Fruit fly (Drosophila melanogaster) whole organism, embryonic: ENCODE results near the gene Brms1.

Experiments used
- Atf3 ChIP-seq: fragments of 200-800 bp; sonication (Bioruptor generic); optimal IDR thresholded peaks from 3 replicates; lab custom pipeline; 2016; ENCODE audit warnings: missing biosample characterization, missing genetic modification characterization
- Awh ChIP-seq: fragments of 200-800 bp; sonication (Bioruptor generic); IDR thresholded peaks from 2 replicates; pipeline ENCODE4, ENCODE4 v1.3.6; 2022; ENCODE audit warnings: missing biosample characterization, missing genetic modification characterization
- Bgb ChIP-seq: fragments of 200-800 bp; sonication (Bioruptor generic); IDR thresholded peaks from 2 replicates; pipeline ENCODE4 v1.3.6; 2022; ENCODE audit warnings: missing biosample characterization, missing genetic modification characterization; ENCODE audit not compliant: partially characterized antibody
- CG10147 ChIP-seq: fragments of 200-800 bp; sonication (Bioruptor generic); optimal IDR thresholded peaks from 2 replicates; lab custom pipeline; 2019; ENCODE audit warnings: missing biosample characterization, mild to moderate bottlenecking, missing genetic modification characterization, moderate library complexity
- CG10654 ChIP-seq: fragments of 200-800 bp; sonication (Bioruptor generic); optimal IDR thresholded peaks from 2 replicates; lab custom pipeline; 2016; ENCODE audit warnings: missing biosample characterization, missing genetic modification characterization
- CG11695 ChIP-seq: fragments of 200-800 bp; sonication (Bioruptor generic); IDR thresholded peaks from 3 replicates; pipeline ENCODE4 v1.3.6; 2022; ENCODE audit warnings: missing biosample characterization, missing genetic modification characterization
- CG12155 ChIP-seq: fragments of 200-800 bp; sonication (Bioruptor generic); optimal IDR thresholded peaks from 3 replicates; lab custom pipeline; 2016; ENCODE audit warnings: missing biosample characterization, missing genetic modification characterization
- CG2875 ChIP-seq: fragments of 200-800 bp; sonication (Bioruptor generic); optimal IDR thresholded peaks from 2 replicates; lab custom pipeline; 2017; ENCODE audit warnings: missing biosample characterization, mild to moderate bottlenecking, missing genetic modification characterization, missing genetic modification reagents
- CG30403 ChIP-seq: fragments of 200-800 bp; sonication (Bioruptor generic); optimal IDR thresholded peaks from 3 replicates; lab custom pipeline; 2016; ENCODE audit warnings: missing biosample characterization, missing genetic modification characterization
- CG3281 ChIP-seq: fragments of 200-800 bp; sonication (Bioruptor generic); optimal IDR thresholded peaks from 3 replicates; lab custom pipeline; 2017; ENCODE audit warnings: missing biosample characterization, mild to moderate bottlenecking, missing genetic modification characterization
- CG34422 ChIP-seq: fragments of 200-800 bp; sonication (Bioruptor generic); IDR thresholded peaks from 3 replicates; pipeline ENCODE4 v1.3.6; 2022; ENCODE audit warnings: missing biosample characterization, missing genetic modification characterization
- CG3838 ChIP-seq: fragments of 200-800 bp; sonication (Bioruptor generic); optimal IDR thresholded peaks from 3 replicates; lab custom pipeline; 2016; ENCODE audit warnings: missing biosample characterization, missing genetic modification characterization
- CG4854 ChIP-seq: fragments of 200-800 bp; sonication (Bioruptor generic); optimal IDR thresholded peaks from 2 replicates; lab custom pipeline; 2016; ENCODE audit warnings: missing biosample characterization, missing genetic modification characterization, inconsistent platforms
- CG6854 ChIP-seq: fragments of 200-800 bp; sonication (Bioruptor generic); optimal IDR thresholded peaks from 3 replicates; lab custom pipeline; 2017; ENCODE audit warnings: missing biosample characterization, mild to moderate bottlenecking, missing genetic modification characterization
- CG7928 ChIP-seq: fragments of 200-800 bp; sonication (Bioruptor generic); optimal IDR thresholded peaks from 2 replicates; lab custom pipeline; 2017; ENCODE audit warnings: missing biosample characterization, mild to moderate bottlenecking, missing genetic modification characterization
- CG9215 ChIP-seq: fragments of 200-800 bp; sonication (Bioruptor generic); IDR thresholded peaks from 2 replicates; pipeline ENCODE4 v1.3.6; 2022; ENCODE audit warnings: missing biosample characterization, missing genetic modification characterization
- CG9817 ChIP-seq: fragments of 200-800 bp; sonication (Bioruptor generic); optimal IDR thresholded peaks from 2 replicates; lab custom pipeline; 2018; ENCODE audit warnings: missing biosample characterization, mild to moderate bottlenecking, missing genetic modification characterization, moderate library complexity
- Dbx ChIP-seq: fragments of 200-800 bp; sonication (Bioruptor generic); IDR thresholded peaks from 3 replicates; pipeline ENCODE4 v1.3.6; 2022; ENCODE audit warnings: missing biosample characterization, missing genetic modification characterization
- Elba2 ChIP-seq: fragments of 200-800 bp; sonication (Bioruptor generic); optimal IDR thresholded peaks from 3 replicates; lab custom pipeline; 2016; ENCODE audit warnings: missing biosample characterization, missing genetic modification characterization
- Hey ChIP-seq: fragments of 200-800 bp; sonication (Bioruptor generic); optimal IDR thresholded peaks from 3 replicates; lab custom pipeline; 2018; ENCODE audit warnings: missing biosample characterization, mild to moderate bottlenecking, missing genetic modification characterization
- Hmr ChIP-seq: fragments of 200-800 bp; sonication (Bioruptor generic); optimal IDR thresholded peaks from 3 replicates; lab custom pipeline; 2017; ENCODE audit warnings: mild to moderate bottlenecking, missing biosample characterization, missing genetic modification reagents, missing genetic modification characterization
- Hsf ChIP-seq: fragments of 200-800 bp; sonication (Bioruptor generic); optimal IDR thresholded peaks from 3 replicates; lab custom pipeline; 2016; ENCODE audit warnings: missing biosample characterization, missing genetic modification characterization
- Mad ChIP-seq: fragments of 200-800 bp; sonication (Bioruptor generic); optimal IDR thresholded peaks from 2 replicates; lab custom pipeline; 2016; ENCODE audit warnings: missing biosample characterization, missing genetic modification characterization
- NFAT ChIP-seq: fragments of 200-800 bp; sonication (Bioruptor generic); IDR thresholded peaks from 2 replicates; pipeline ENCODE4 v1.3.6; 2022; ENCODE audit warnings: missing biosample characterization, missing genetic modification characterization
- Optix ChIP-seq: fragments of 200-800 bp; sonication (Bioruptor generic); IDR thresholded peaks from 3 replicates; pipeline ENCODE4 v1.3.6; 2022; ENCODE audit warnings: missing biosample characterization, missing genetic modification characterization
- Poxn ChIP-seq: fragments of 200-800 bp; sonication (Bioruptor generic); IDR thresholded peaks from 2 replicates; pipeline ENCODE4 v1.3.6; 2022; ENCODE audit warnings: missing biosample characterization, missing genetic modification characterization
- Sin3A ChIP-seq: fragments of >200 bp; optimal IDR thresholded peaks from 2 replicates; lab custom pipeline; 2018
- Usf ChIP-seq: fragments of 200-800 bp; sonication (Bioruptor generic); optimal IDR thresholded peaks from 2 replicates; lab custom pipeline; 2017; ENCODE audit warnings: missing genotype, missing biosample characterization, missing genetic modification characterization
- ash1 ChIP-seq: fragments of 200-800 bp; sonication (Bioruptor generic); optimal IDR thresholded peaks from 2 replicates; lab custom pipeline; 2018; ENCODE audit warnings: missing biosample characterization, mild to moderate bottlenecking, missing genetic modification characterization
- ci ChIP-seq: fragments of 200-800 bp; sonication (Bioruptor generic); IDR thresholded peaks from 3 replicates; pipeline ENCODE4 v1.3.6; 2022; ENCODE audit warnings: missing biosample characterization, missing genetic modification characterization
- corto ChIP-seq: fragments of 200-800 bp; sonication (Bioruptor generic); optimal IDR thresholded peaks from 2 replicates; lab custom pipeline; 2016; ENCODE audit warnings: missing biosample characterization, mild to moderate bottlenecking, missing genetic modification characterization, moderate library complexity
- exex ChIP-seq: fragments of 200-800 bp; sonication (Bioruptor generic); optimal IDR thresholded peaks from 4 replicates; lab custom pipeline; 2018; ENCODE audit warnings: missing biosample characterization, mild to moderate bottlenecking, missing genetic modification characterization, moderate library complexity
- fd102C ChIP-seq: fragments of 200-800 bp; sonication (Bioruptor generic); optimal IDR thresholded peaks from 2 replicates; lab custom pipeline; 2018; ENCODE audit warnings: missing biosample characterization, mild to moderate bottlenecking, missing genetic modification characterization, moderate library complexity
- grau ChIP-seq: fragments of 200-800 bp; optimal IDR thresholded peaks from 3 replicates; lab custom pipeline; 2019; ENCODE audit warnings: missing biosample characterization, mild to moderate bottlenecking, missing genetic modification characterization, moderate library complexity
- hbn ChIP-seq: fragments of 200-800 bp; sonication (Bioruptor generic); IDR thresholded peaks from 2 replicates; pipeline ENCODE4 v1.3.6; 2022; ENCODE audit warnings: missing biosample characterization, missing genetic modification characterization; ENCODE audit not compliant: partially characterized antibody
- nerfin-1 ChIP-seq: fragments of 200-800 bp; sonication (Bioruptor generic); optimal IDR thresholded peaks from 3 replicates; lab custom pipeline; 2019; ENCODE audit warnings: missing biosample characterization, mild to moderate bottlenecking, missing genetic modification characterization, moderate library complexity
- nmo ChIP-seq: fragments of 200-800 bp; sonication (Bioruptor generic); optimal IDR thresholded peaks from 2 replicates; lab custom pipeline; 2018; ENCODE audit warnings: missing biosample characterization, mild to moderate bottlenecking, missing genetic modification characterization, moderate library complexity
- nom ChIP-seq: fragments of 200-800 bp; sonication (Bioruptor generic); optimal IDR thresholded peaks from 2 replicates; lab custom pipeline; 2017; ENCODE audit warnings: missing biosample characterization, missing genetic modification characterization, mild to moderate bottlenecking, moderate library complexity, missing genetic modification reagents
- pb ChIP-seq: fragments of 200-800 bp; sonication (Bioruptor generic); optimal IDR thresholded peaks from 3 replicates; lab custom pipeline; 2016; ENCODE audit warnings: missing biosample characterization, missing genetic modification characterization
- pfk ChIP-seq: fragments of 200-800 bp; sonication (Bioruptor generic); optimal IDR thresholded peaks from 2 replicates; lab custom pipeline; 2018; ENCODE audit warnings: missing biosample characterization, mild to moderate bottlenecking, missing genetic modification characterization, moderate library complexity
- pzg ChIP-seq: fragments of 200-800 bp; sonication (Bioruptor generic); optimal IDR thresholded peaks from 3 replicates; lab custom pipeline; 2018; ENCODE audit warnings: missing biosample characterization, mild to moderate bottlenecking, missing genetic modification characterization, moderate library complexity
- ro ChIP-seq: fragments of 200-800 bp; sonication (Bioruptor generic); IDR thresholded peaks from 2 replicates; pipeline ENCODE4 v1.3.6; 2022; ENCODE audit warnings: missing biosample characterization, missing genetic modification characterization
- row ChIP-seq: fragments of 200-800 bp; sonication (Bioruptor generic); IDR thresholded peaks from 3 replicates; pipeline ENCODE4 v1.3.6; 2022; ENCODE audit warnings: missing biosample characterization, missing genetic modification characterization
- sc ChIP-seq, 3 experiments: fragments of >200 bp in 2 of 3; fragments of 200-800 bp in 1 of 3; sonication (Bioruptor generic) in 1 of 3; optimal IDR thresholded peaks; 2 replicates in 2 of 3; 3 replicates in 1 of 3; lab custom pipeline; 2017; ENCODE audit warnings: mild to moderate bottlenecking in 1 of 3, missing biosample characterization in 1 of 3, missing genetic modification characterization in 1 of 3, missing genetic modification reagents in 1 of 3
- tap ChIP-seq: fragments of 200-800 bp; optimal IDR thresholded peaks from 3 replicates; lab custom pipeline; 2019; ENCODE audit warnings: missing biosample characterization, mild to moderate bottlenecking, missing genetic modification characterization, moderate library complexity
- trh ChIP-seq: fragments of 200-800 bp; sonication (Bioruptor generic); optimal IDR thresholded peaks from 2 replicates; lab custom pipeline; 2016; ENCODE audit warnings: missing biosample characterization, missing genetic modification characterization
- twi ChIP-seq: fragments of 200-800 bp; optimal IDR thresholded peaks from 2 replicates; lab custom pipeline; 2019; ENCODE audit warnings: missing biosample characterization, mild to moderate bottlenecking, missing genetic modification characterization, moderate library complexity
- wor ChIP-seq: fragments of 200-800 bp; sonication (Bioruptor generic); IDR thresholded peaks from 2 replicates; pipeline ENCODE4 v1.3.6; 2022; ENCODE audit warnings: missing biosample characterization, missing genetic modification characterization

The Brms1 gene

DNA sequence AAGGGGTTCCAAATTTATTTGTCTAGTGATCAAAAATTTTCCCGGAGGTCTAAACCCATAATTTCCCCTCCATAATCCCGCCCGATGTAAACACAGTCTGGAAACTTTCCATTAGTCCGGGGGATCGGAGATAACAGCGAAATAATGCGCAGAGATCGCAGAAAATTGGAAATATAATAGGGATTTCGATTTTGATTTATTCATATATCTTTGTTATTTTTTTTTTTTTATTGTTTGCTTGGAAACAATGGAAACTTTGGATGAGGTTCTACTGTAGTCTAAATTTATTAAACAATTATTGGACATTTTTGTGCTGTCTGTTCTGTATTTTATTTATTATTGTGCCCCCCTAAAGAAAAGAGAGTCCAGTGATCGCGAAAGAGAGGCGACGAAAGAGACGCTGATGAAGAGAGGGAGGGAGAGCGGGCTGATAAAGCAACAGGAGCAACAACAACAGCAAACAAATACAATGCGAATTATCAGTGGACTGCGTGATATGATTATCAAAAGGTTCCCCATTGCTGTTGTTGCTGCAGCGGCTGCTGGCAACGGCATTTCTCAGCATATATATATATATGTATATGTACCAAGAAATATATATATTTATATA, 14.2 kb downstream of the Brms1 start (continued):
- TF ChIP-seq pzg, result no peak
- TF ChIP-seq ci (GFP tag; lab: Robert Waterston, UW), result no peak
- no peak for TF ChIP-seq nerfin-1
- no peak for TF ChIP-seq Hsf (GFP tag; lab: Kevin White, UChicago)
- no peak for TF ChIP-seq CG2875 (GFP tag; lab: Kevin White, UChicago)
- TF ChIP-seq CG12155 (GFP tag; lab: Kevin White, UChicago), result peak; percentile 2
- peak; percentile 38; the same call in 1 of the 3 replicates for TF ChIP-seq CG11695 (GFP tag; lab: Robert Waterston, UW)
- peak; percentile 47; the same call in 2 of the 3 replicates for TF ChIP-seq row (GFP tag; lab: Robert Waterston, UW)
- peak; percentile 1 for TF ChIP-seq CG30403 (GFP tag; lab: Kevin White, UChicago)
- TF ChIP-seq CG9215 (GFP tag; lab: Robert Waterston, UW), result no peak
- no peak for TF ChIP-seq CG9817 (tag; lab: Kevin White, UChicago)
- no peak for TF ChIP-seq Bgb (GFP tag; lab: Robert Waterston, UW)
- TF ChIP-seq pb, result no peak
- TF ChIP-seq NFAT (GFP tag; lab: Robert Waterston, UW), result no peak
- TF ChIP-seq tap (tag; lab: Kevin White, UChicago), result no peak
- TF ChIP-seq Hmr, result no peak
- TF ChIP-seq nom (GFP tag; lab: Kevin White, UChicago), result peak; percentile 39
- no peak for TF ChIP-seq Mad (GFP tag; lab: Kevin White, UChicago)
- TF ChIP-seq nmo (GFP tag; lab: Kevin White, UChicago), result no peak
- TF ChIP-seq CG4854 (GFP tag; lab: Kevin White, UChicago), result no peak
- no peak for TF ChIP-seq sc (optimal IDR thresholded peaks at IDR 0.05; lab: Kevin White, UChicago)
- no peak for TF ChIP-seq sc (GFP tag; optimal IDR thresholded peaks at IDR 0.05; lab: Kevin White, UChicago)
- TF ChIP-seq CG7928 (GFP tag; lab: Kevin White, UChicago), result no peak
- no peak for TF ChIP-seq trh (GFP tag; lab: Kevin White, UChicago)
- no peak for TF ChIP-seq Usf (GFP tag; lab: Kevin White, UChicago)
- TF ChIP-seq Sin3A, result no peak
- no peak for TF ChIP-seq ash1 (GFP tag; lab: Kevin White, UChicago)
- TF ChIP-seq CG10654 (GFP tag; lab: Kevin White, UChicago), result no peak
- no peak for TF ChIP-seq Dbx (GFP tag; lab: Robert Waterston, UW)
- TF ChIP-seq corto (GFP tag; lab: Kevin White, UChicago), result peak; percentile 25
- no peak for TF ChIP-seq Poxn
- no peak for TF ChIP-seq Optix (GFP tag; lab: Robert Waterston, UW)
- TF ChIP-seq Atf3 (GFP tag; lab: Kevin White, UChicago), result no peak
- no peak for TF ChIP-seq Awh
- no peak for TF ChIP-seq hbn
- no peak for TF ChIP-seq ro
- TF ChIP-seq CG6854 (GFP tag; lab: Kevin White, UChicago), result no peak
- TF ChIP-seq CG34422, result no peak
- peak; percentile 59 for TF ChIP-seq exex
- no peak for TF ChIP-seq CG3838 (GFP tag; lab: Kevin White, UChicago)
- TF ChIP-seq Elba2, result no peak
- no peak for TF ChIP-seq twi
- TF ChIP-seq Hey, result no peak
- TF ChIP-seq pfk (GFP tag; lab: Kevin White, UChicago), result no peak
- no peak for TF ChIP-seq wor
- TF ChIP-seq grau (tag; lab: Kevin White, UChicago), result peak; percentile 49
- no peak for TF ChIP-seq CG10147
- no peak for TF ChIP-seq CG3281
- TF ChIP-seq fd102C, result no peak
